Worm (Caenorhabditis elegans): ENCODE results near the gene vit-2.

Gene vit-2

DNA sequence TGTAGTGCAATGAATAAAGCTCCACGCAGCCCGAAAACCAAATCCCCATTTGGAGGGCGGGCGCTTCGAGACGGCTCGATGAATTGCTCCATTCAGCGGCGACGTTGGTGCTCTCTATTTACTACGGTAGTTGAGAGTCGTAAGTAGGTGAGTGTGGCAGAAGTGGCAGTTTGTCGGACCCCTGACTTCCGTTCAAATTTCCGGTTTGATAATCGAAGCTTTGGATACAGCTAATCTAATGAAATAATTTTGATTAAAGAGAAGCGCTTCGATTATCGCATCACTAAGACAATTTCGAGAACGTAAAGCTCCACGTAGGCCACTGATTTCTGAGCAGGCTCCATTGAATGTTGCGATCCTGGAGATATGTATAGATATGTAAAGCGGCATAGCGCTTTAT lies 16.3 kb upstream of the vit-2 start, which contains the start of gene ets-5:
TSS of gene ets-5 (minus strand) at position 32 of the 400 bp plus-strand sequence.
- TF ChIP-seq daf-16 (GFP tag; optimal IDR thresholded peaks at IDR 0.05) (no peak), daf-16 (tag; optimal IDR thresholded peaks at IDR 0.05) (no peak), nhr-77 (tag; optimal IDR thresholded peaks at IDR 0.05) (no peak), aha-1 (tag) (peak; percentile 89), nhr-11 (tag; optimal IDR thresholded peaks at IDR 0.05) (no peak), ceh-20 (GFP tag; IDR thresholded peaks at IDR 0.05) (no peak), lin-13 (GFP tag; optimal IDR thresholded peaks at IDR 0.05) (no peak), mes-2 (tag; optimal IDR thresholded peaks at IDR 0.05; ENCODE audit: poor library complexity, severe bottlenecking) (no peak)

DNA sequence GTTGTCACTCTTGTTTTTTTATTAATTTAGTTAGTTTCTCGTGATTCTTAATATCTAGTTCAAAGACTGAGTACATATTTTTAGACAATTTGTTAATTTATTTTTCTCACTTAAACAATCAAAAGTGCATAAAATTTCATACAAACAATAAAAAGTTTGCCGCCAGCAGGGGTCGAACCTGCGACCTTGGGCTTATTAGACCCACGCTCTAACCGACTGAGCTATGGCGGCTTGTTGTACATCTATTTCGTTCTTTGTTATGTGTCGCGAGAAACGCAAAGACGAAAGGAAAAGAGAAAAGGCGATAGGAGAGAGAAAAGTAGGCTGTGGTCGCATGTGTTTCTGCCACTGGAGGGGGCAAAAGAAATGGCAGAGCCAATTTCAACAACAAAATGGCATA lies 15.4 kb upstream of the vit-2 start:
- no peak for TF ChIP-seq lin-39 (tag; optimal IDR thresholded peaks at IDR 0.05)
- peak; percentile 88 for TF ChIP-seq pha-4 (GFP tag; IDR thresholded peaks at IDR 0.05)
- TF ChIP-seq pha-4 (tag; optimal IDR thresholded peaks at IDR 0.05) = peak; percentile 41
- peak; percentile 74 for TF ChIP-seq nhr-28 (tag; optimal IDR thresholded peaks at IDR 0.05)
- peak; percentile 72 for TF ChIP-seq nhr-77 (tag; optimal IDR thresholded peaks at IDR 0.05)
- peak; percentile 59 for TF ChIP-seq nhr-11 (tag; optimal IDR thresholded peaks at IDR 0.05)
- TF ChIP-seq ceh-44 (GFP tag; IDR thresholded peaks at IDR 0.05) = peak; percentile 60; the same call in 1 of the 2 replicates
- TF ChIP-seq dmd-8 (GFP tag; IDR thresholded peaks at IDR 0.05) = peak; percentile 89
- peak; percentile 98 for TF ChIP-seq egl-43 (GFP tag; IDR thresholded peaks at IDR 0.05)
- TF ChIP-seq nhr-10 (tag; optimal IDR thresholded peaks at IDR 0.05) = no peak
- TF ChIP-seq fkh-10 (GFP tag; optimal IDR thresholded peaks at IDR 0.05) = peak; percentile 75
- peak; percentile 30 for TF ChIP-seq ceh-32 (tag; optimal IDR thresholded peaks at IDR 0.05; ENCODE audit: poor library complexity)
- peak; percentile 10 for TF ChIP-seq pqm-1 (tag; optimal IDR thresholded peaks at IDR 0.05)
- peak; percentile 74 for TF ChIP-seq sdz-12 (GFP tag; optimal IDR thresholded peaks at IDR 0.05)
- TF ChIP-seq php-3 (GFP tag; IDR thresholded peaks at IDR 0.05) = peak; percentile 92
- peak; percentile 90 for TF ChIP-seq T26A8.4 (GFP tag; IDR thresholded peaks at IDR 0.05)
- TF ChIP-seq lin-15B (tag; optimal IDR thresholded peaks at IDR 0.05) = no peak
- TF ChIP-seq ceh-20 (GFP tag; IDR thresholded peaks at IDR 0.05) = peak; percentile 93
- TF ChIP-seq nhr-102 (tag; optimal IDR thresholded peaks at IDR 0.05) = peak; percentile 86
- no peak for TF ChIP-seq daf-8 (GFP tag; IDR thresholded peaks at IDR 0.05)
- TF ChIP-seq mxl-3 (GFP tag; optimal IDR thresholded peaks at IDR 0.05) = peak; percentile 65
- TF ChIP-seq F37D6.2 (tag; optimal IDR thresholded peaks at IDR 0.05) = peak; percentile 78
- peak; percentile 91 for TF ChIP-seq nhr-111 (GFP tag; optimal IDR thresholded peaks at IDR 0.05)
- TF ChIP-seq lin-1 (GFP tag; IDR thresholded peaks at IDR 0.05) = peak; percentile 88
- peak; percentile 75 for TF ChIP-seq F49E8.2 (tag; optimal IDR thresholded peaks at IDR 0.05; ENCODE audit: borderline replicate concordance)
- TF ChIP-seq Y75B8A.6 (GFP tag; IDR thresholded peaks at IDR 0.05) = peak; percentile 89; the same call in 1 of the 2 replicates
- 0 out of 2 replicates have a peak, but pooled peaks have one; percentile 40 for TF ChIP-seq zip-11 (GFP tag; IDR thresholded peaks at IDR 0.05)
- no peak for TF ChIP-seq aly-2 (tag; optimal IDR thresholded peaks at IDR 0.05)
- TF ChIP-seq Y5F2A.4 (GFP tag; optimal IDR thresholded peaks at IDR 0.05) = peak; percentile 74
- peak; percentile 93 for TF ChIP-seq rbr-2 (tag; optimal IDR thresholded peaks at IDR 0.05)
- peak; percentile 86 for TF ChIP-seq hlh-30 (tag; optimal IDR thresholded peaks at IDR 0.05; ENCODE audit: insufficient read depth)
- TF ChIP-seq spr-3 (GFP tag; optimal IDR thresholded peaks at IDR 0.05) = peak; percentile 72
- TF ChIP-seq mxl-2 (GFP tag; conservative IDR thresholded peaks at IDR 0.05) = peak; percentile 86
- TF ChIP-seq lin-29 (GFP tag; IDR thresholded peaks at IDR 0.05) = peak; percentile 82; the same call in 1 of the 2 replicates
- TF ChIP-seq nhr-42 (GFP tag; IDR thresholded peaks at IDR 0.05) = peak; percentile 82
- no peak for TF ChIP-seq daf-12 (tag; optimal IDR thresholded peaks at IDR 0.05)
- TF ChIP-seq spr-1 (tag; optimal IDR thresholded peaks at IDR 0.05) = peak; percentile 82
- peak; percentile 91 for TF ChIP-seq madf-9 (GFP tag; conservative IDR thresholded peaks at IDR 0.05)
- peak; percentile 93 for TF ChIP-seq snpc-1.2 (GFP tag; IDR thresholded peaks at IDR 0.05)
- TF ChIP-seq hmg-1.1 (GFP tag; IDR thresholded peaks at IDR 0.05) = peak; percentile 97
- TF ChIP-seq unc-39 (tag; optimal IDR thresholded peaks at IDR 0.05) = no peak
- TF ChIP-seq aha-1 (tag) = peak; percentile 98
- 0 out of 2 replicates have a peak, but pooled peaks have one; percentile 11 for TF ChIP-seq set-16 (GFP tag; IDR thresholded peaks at IDR 0.05)
- TF ChIP-seq nhr-76 (tag; optimal IDR thresholded peaks at IDR 0.05) = no peak
- TF ChIP-seq ama-1 (optimal IDR thresholded peaks at IDR 0.05) = no peak
- TF ChIP-seq madf-5 (GFP tag; IDR thresholded peaks at IDR 0.05) = peak; percentile 90 to 92

Data from whole organism, L4 larva.